Worm (Caenorhabditis elegans) whole organism, L4 larva: ENCODE data around the gene sdz-23.
A peak's percentile ranks its signal among the peaks of the same experiment; 100 is the strongest.

Source experiments
- F10B5.3 ChIP-seq: sonication (generic microtip); optimal IDR thresholded peaks from 2 replicates; lab custom pipeline; 2016; ENCODE audit warnings: mild to moderate bottlenecking, missing genetic modification characterization, missing compliant biosample characterization
- F26F4.8 ChIP-seq: fragments of 200-800 bp; sonication (Bioruptor generic); conservative IDR thresholded peaks from 2 replicates; pipeline ENCODE4 v1.3.6; 2022; ENCODE audit warnings: missing genetic modification characterization, missing compliant biosample characterization
- F37D6.2 ChIP-seq: sonication (generic microtip); optimal IDR thresholded peaks from 2 replicates; lab custom pipeline; 2016; ENCODE audit warnings: mild to moderate bottlenecking, missing genetic modification characterization, missing compliant biosample characterization
- F44E2.7 ChIP-seq: fragments of 200-800 bp; sonication (Bioruptor generic); IDR thresholded peaks from 2 replicates; pipeline ENCODE4 v2.1.2; 2022; ENCODE audit warnings: missing genetic modification characterization, missing compliant biosample characterization
- F49E8.2 ChIP-seq: sonication (generic microtip); optimal IDR thresholded peaks from 2 replicates; lab custom pipeline; 2016; ENCODE audit warnings: missing compliant biosample characterization, mild to moderate bottlenecking, missing genetic modification characterization, borderline replicate concordance
- Y5F2A.4 ChIP-seq: fragments of 200-800 bp; sonication (Bioruptor generic); optimal IDR thresholded peaks from 2 replicates; lab custom pipeline; 2018; ENCODE audit warnings: mild to moderate bottlenecking, missing genetic modification characterization, missing compliant biosample characterization
- ZK337.2 ChIP-seq: fragments of 200-800 bp; sonication (Bioruptor generic); IDR thresholded peaks from 2 replicates; pipeline ENCODE4 v1.3.6; 2022; ENCODE audit warnings: missing genetic modification reagents, missing genetic modification characterization, missing compliant biosample characterization
- ZK546.5 ChIP-seq, 2 experiments: sonication (generic microtip); optimal IDR thresholded peaks; 2 replicates each; lab custom pipeline; 2017; ENCODE audit warnings: missing biosample characterization in 2 of 2, missing genetic modification characterization in 2 of 2
- aha-1 ChIP-seq: fragments of 150-350 bp; peaks from one replicate; lab custom pipeline; 2014; ENCODE audit warnings: missing biosample characterization, missing genetic modification characterization
- aly-2 ChIP-seq: sonication (generic microtip); optimal IDR thresholded peaks from 2 replicates; lab custom pipeline; 2018; ENCODE audit warnings: missing biosample characterization, missing genetic modification characterization
- ama-1 ChIP-seq: fragments of 150-350 bp; optimal IDR thresholded peaks from 2 replicates; lab custom pipeline; 2014; ENCODE audit warnings: inconsistent platforms, mixed read lengths
- ceh-44 ChIP-seq: fragments of 200-800 bp; sonication (Bioruptor generic); IDR thresholded peaks from 2 replicates; pipeline ENCODE4 v1.3.6; 2022; ENCODE audit warnings: missing genetic modification reagents, missing genetic modification characterization, missing compliant biosample characterization
- ctbp-1 ChIP-seq: fragments of 200-800 bp; sonication (Bioruptor generic); IDR thresholded peaks from 2 replicates; pipeline ENCODE4 v1.3.6; 2022; ENCODE audit warnings: missing genetic modification reagents, missing genetic modification characterization, missing compliant biosample characterization
- daf-16 ChIP-seq, 3 experiments: sonication (generic microtip); optimal IDR thresholded peaks; 2 replicates each; lab custom pipeline; 2016 to 2017; ENCODE audit warnings: missing genetic modification characterization in 3 of 3, missing genetic modification reagents in 3 of 3, mild to moderate bottlenecking in 2 of 3, missing compliant biosample characterization in 2 of 3, missing biosample characterization in 1 of 3, moderate library complexity in 1 of 3
- daf-19 ChIP-seq: fragments of 200-800 bp; sonication (Bioruptor generic); conservative IDR thresholded peaks from 2 replicates; pipeline ENCODE4 v1.3.6; 2022; ENCODE audit warnings: missing genetic modification characterization, missing compliant biosample characterization
- dmd-9 ChIP-seq: fragments of 200-800 bp; sonication (Bioruptor generic); IDR thresholded peaks from 2 replicates; pipeline ENCODE4 v1.3.6; 2022; ENCODE audit warnings: missing genetic modification reagents, missing genetic modification characterization, missing compliant biosample characterization
- duxl-1 ChIP-seq: sonication (generic microtip); optimal IDR thresholded peaks from 2 replicates; lab custom pipeline; 2016; ENCODE audit warnings: mild to moderate bottlenecking, missing genetic modification characterization, moderate library complexity, missing compliant biosample characterization; ENCODE audit not compliant: poor library complexity
- dve-1 ChIP-seq: sonication (generic microtip); optimal IDR thresholded peaks from 2 replicates; lab custom pipeline; 2017; ENCODE audit warnings: antibody characterized with exemption, mild to moderate bottlenecking, missing genetic modification characterization, missing compliant biosample characterization; ENCODE audit not compliant: insufficient read depth
- egl-43 ChIP-seq: fragments of 200-800 bp; sonication (Bioruptor generic); IDR thresholded peaks from 2 replicates; pipeline ENCODE4 v1.3.6; 2022; ENCODE audit warnings: missing genetic modification reagents, missing genetic modification characterization, missing compliant biosample characterization
- fkh-10 ChIP-seq: fragments of 150-350 bp; optimal IDR thresholded peaks from 2 replicates; lab custom pipeline; 2014; ENCODE audit warnings: missing biosample characterization, missing genetic modification reagents, missing genetic modification characterization
- hif-1 ChIP-seq, 2 experiments: sonication (generic microtip); optimal IDR thresholded peaks; 2 replicates each; lab custom pipeline; 2016 to 2017; ENCODE audit warnings: missing compliant biosample characterization in 2 of 2, missing genetic modification characterization in 2 of 2, missing genetic modification reagents in 2 of 2, missing genotype in 2 of 2, mild to moderate bottlenecking in 1 of 2
- hlh-30 ChIP-seq: sonication (generic microtip); optimal IDR thresholded peaks from 2 replicates; lab custom pipeline; 2017; ENCODE audit warnings: antibody characterized with exemption, mild to moderate bottlenecking, missing genetic modification characterization, missing compliant biosample characterization; ENCODE audit not compliant: insufficient read depth
- hmg-1.1 ChIP-seq: fragments of 200-800 bp; sonication (Bioruptor generic); IDR thresholded peaks from 2 replicates; pipeline ENCODE4 v1.3.6; 2022; ENCODE audit warnings: missing genetic modification reagents, missing genetic modification characterization, missing compliant biosample characterization
- jun-1 ChIP-seq: fragments of 150-350 bp; optimal IDR thresholded peaks from 2 replicates; lab custom pipeline; 2014; ENCODE audit warnings: missing biosample characterization, missing genetic modification reagents, missing genetic modification characterization
- lim-7 ChIP-seq: fragments of 200-800 bp; sonication (Bioruptor generic); IDR thresholded peaks from 2 replicates; pipeline ENCODE4 v1.3.6; 2022; ENCODE audit warnings: missing genetic modification characterization, missing compliant biosample characterization
- lin-1 ChIP-seq: fragments of 200-800 bp; sonication (Bioruptor generic); IDR thresholded peaks from 2 replicates; pipeline ENCODE4 v1.3.6; 2022; ENCODE audit warnings: missing genetic modification reagents, missing genetic modification characterization, missing compliant biosample characterization
- lin-13 ChIP-seq: fragments of 150-350 bp; optimal IDR thresholded peaks from 2 replicates; lab custom pipeline; 2014; ENCODE audit warnings: missing biosample characterization, missing genetic modification reagents, missing genetic modification characterization
- lin-38 ChIP-seq: fragments of 200-800 bp; sonication (Bioruptor generic); IDR thresholded peaks from 2 replicates; pipeline ENCODE4 v1.3.6; 2022; ENCODE audit warnings: missing genetic modification reagents, missing genetic modification characterization, missing compliant biosample characterization
- lin-39 ChIP-seq: fragments of 150-350 bp; optimal IDR thresholded peaks from 2 replicates; lab custom pipeline; 2014; ENCODE audit warnings: missing biosample characterization, missing genetic modification reagents, missing genetic modification characterization
- lsy-2 ChIP-seq, 2 experiments: fragments of 150-350 bp in 1 of 2; sonication (generic microtip) in 1 of 2; optimal IDR thresholded peaks; 2 replicates each; lab custom pipeline; 2014 to 2017; ENCODE audit warnings: missing biosample characterization in 2 of 2, missing genetic modification characterization in 2 of 2
- mdl-1 ChIP-seq, 2 experiments: fragments of 150-350 bp in 1 of 2; sonication (generic microtip) in 1 of 2; optimal IDR thresholded peaks; 2 replicates each; lab custom pipeline; 2014 to 2017; ENCODE audit warnings: missing biosample characterization in 2 of 2, missing genetic modification characterization in 2 of 2
- mdt-29 ChIP-seq: fragments of 200-800 bp; sonication (Bioruptor generic); IDR thresholded peaks from 2 replicates; pipeline ENCODE4 v1.3.6; 2022; ENCODE audit warnings: missing genetic modification reagents, missing genetic modification characterization, missing compliant biosample characterization
- mes-2 ChIP-seq: sonication (generic microtip); optimal IDR thresholded peaks from 2 replicates; lab custom pipeline; 2016; ENCODE audit warnings: missing genotype, mild to moderate bottlenecking, missing genetic modification characterization, missing compliant biosample characterization; ENCODE audit not compliant: poor library complexity, severe bottlenecking
- nhr-102 ChIP-seq: sonication (generic microtip); optimal IDR thresholded peaks from 2 replicates; lab custom pipeline; 2016; ENCODE audit warnings: mild to moderate bottlenecking, missing genetic modification characterization, moderate library complexity, missing compliant biosample characterization
- nhr-111 ChIP-seq: fragments of 200-800 bp; sonication (Bioruptor generic); optimal IDR thresholded peaks from 2 replicates; lab custom pipeline; 2018; ENCODE audit warnings: mild to moderate bottlenecking, missing genetic modification characterization, missing compliant biosample characterization
- nhr-25 ChIP-seq: sonication (generic microtip); optimal IDR thresholded peaks from 2 replicates; lab custom pipeline; 2017; ENCODE audit warnings: missing genetic modification characterization, mild to moderate bottlenecking, missing compliant biosample characterization, antibody characterized with exemption, moderate library complexity, borderline replicate concordance; ENCODE audit not compliant: insufficient read depth
- nhr-28 ChIP-seq: fragments of 150-350 bp; optimal IDR thresholded peaks from 2 replicates; lab custom pipeline; 2014; ENCODE audit warnings: missing biosample characterization, missing genetic modification characterization
- nhr-48 ChIP-seq: sonication (generic microtip); optimal IDR thresholded peaks from 2 replicates; lab custom pipeline; 2016; ENCODE audit warnings: mild to moderate bottlenecking, missing genetic modification characterization, missing compliant biosample characterization
- nhr-6 ChIP-seq: fragments of 150-350 bp; optimal IDR thresholded peaks from 2 replicates; lab custom pipeline; 2014; ENCODE audit warnings: missing biosample characterization, missing genetic modification characterization
- php-3 ChIP-seq: fragments of 200-800 bp; sonication (Bioruptor generic); IDR thresholded peaks from 2 replicates; pipeline ENCODE4 v1.3.6; 2022; ENCODE audit warnings: missing genetic modification reagents, missing genetic modification characterization, missing compliant biosample characterization
- rbr-2 ChIP-seq: sonication (generic microtip); optimal IDR thresholded peaks from 2 replicates; lab custom pipeline; 2016; ENCODE audit warnings: missing genotype, missing genetic modification characterization, missing compliant biosample characterization
- tra-1 ChIP-seq: fragments of 200-800 bp; sonication (Bioruptor generic); IDR thresholded peaks from 2 replicates; pipeline ENCODE4 v1.3.6; 2022; ENCODE audit warnings: missing genetic modification reagents, missing genetic modification characterization, missing compliant biosample characterization
- vab-7 ChIP-seq: fragments of 200-800 bp; sonication (Bioruptor generic); IDR thresholded peaks from 2 replicates; pipeline ENCODE4 v1.3.6; 2022; ENCODE audit warnings: missing genetic modification reagents, missing genetic modification characterization, missing compliant biosample characterization
- ztf-11 ChIP-seq: fragments of 150-350 bp; optimal IDR thresholded peaks from 2 replicates; lab custom pipeline; 2014; ENCODE audit warnings: missing biosample characterization, missing genetic modification characterization

Gene sdz-23

DNA sequence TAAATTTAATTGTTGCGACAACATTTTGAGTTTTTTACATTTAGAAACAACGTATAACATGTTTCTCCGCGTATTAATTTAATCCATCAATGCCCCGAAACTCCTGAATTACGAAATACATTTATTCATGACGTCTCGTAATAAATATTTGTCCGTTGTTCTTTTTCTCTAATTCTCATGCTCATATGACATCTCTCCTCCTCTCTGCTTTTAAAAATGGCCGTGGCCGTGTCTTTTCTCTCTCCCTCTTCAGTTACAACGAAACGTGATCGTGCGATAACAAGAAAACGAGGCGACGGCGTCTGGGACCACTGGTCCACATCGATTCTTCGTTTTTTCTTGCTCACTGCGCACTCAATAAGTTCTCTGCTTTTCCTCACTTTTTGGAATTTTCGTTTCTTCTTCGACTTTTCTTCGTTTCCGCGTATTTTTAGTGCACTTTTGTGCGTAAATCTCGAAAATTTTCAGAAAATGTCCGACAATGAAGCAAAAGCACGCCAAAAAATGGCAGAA is 30.8 kb downstream of the sdz-23 start, which contains the start of gene snap-1 (continued):
- TF ChIP-seq lsy-2 (tag; optimal IDR thresholded peaks at IDR 0.05; lab: Kevin White, UChicago) (peak in 1 of 2 experiments; percentile 75), lin-38 (GFP tag; lab: Robert Waterston, UW) (no peak), F10B5.3 (tag; lab: Kevin White, UChicago) (no peak), ztf-11 (tag; lab: Kevin White, UChicago) (no peak), F49E8.2 (tag; lab: Kevin White, UChicago) (no peak), nhr-111 (GFP tag; lab: Kevin White, UChicago) (no peak), ZK337.2 (GFP tag; lab: Robert Waterston, UW) (no peak), mdt-29 (GFP tag; lab: Robert Waterston, UW) (no peak), jun-1 (tag; lab: Kevin White, UChicago) (no peak), F26F4.8 (GFP tag; lab: Robert Waterston, UW) (no peak), mdl-1 (tag; optimal IDR thresholded peaks at IDR 0.05; lab: Kevin White, UChicago) (peak in 1 of 2 experiments; percentile 38), dve-1 (tag; lab: Kevin White, UChicago) (peak; percentile 26), nhr-6 (tag; lab: Kevin White, UChicago) (no peak), F44E2.7 (GFP tag; lab: Robert Waterston, UW) (no peak), aha-1 (tag; lab: Kevin White, UChicago) (peak; percentile 88), lim-7 (GFP tag; lab: Robert Waterston, UW) (no peak), hif-1 (tag; optimal IDR thresholded peaks at IDR 0.05; lab: Kevin White, UChicago) (no peak), egl-43 (GFP tag; lab: Robert Waterston, UW) (no peak), vab-7 (GFP tag; lab: Robert Waterston, UW) (no peak), ZK546.5 (tag; optimal IDR thresholded peaks at IDR 0.05; lab: Kevin White, UChicago) (no peak), ceh-44 (GFP tag; lab: Robert Waterston, UW) (peak; percentile 36; the same call in 1 of the 2 replicates), nhr-28 (tag; lab: Kevin White, UChicago) (no peak), ctbp-1 (GFP tag; lab: Robert Waterston, UW) (peak; percentile 58; the same call in 1 of the 2 replicates), duxl-1 (tag; lab: Kevin White, UChicago) (no peak), nhr-48 (tag; lab: Kevin White, UChicago) (no peak), rbr-2 (tag; lab: Kevin White, UChicago) (peak; percentile 55), dmd-9 (GFP tag; lab: Robert Waterston, UW) (no peak), nhr-102 (tag; lab: Kevin White, UChicago) (no peak), lin-1 (no peak), Y5F2A.4 (GFP tag; lab: Kevin White, UChicago) (no peak), mes-2 (peak; percentile 65), hlh-30 (tag; lab: Kevin White, UChicago) (peak; percentile 93), aly-2 (tag; lab: Kevin White, UChicago) (no peak), ama-1 (lab: Kevin White, UChicago) (no peak), lin-13 (GFP tag; lab: Kevin White, UChicago) (no peak), tra-1 (no peak), php-3 (GFP tag; lab: Robert Waterston, UW) (no peak), daf-19 (GFP tag; lab: Robert Waterston, UW) (no peak), nhr-25 (tag; lab: Kevin White, UChicago) (no peak), lin-39 (tag; lab: Kevin White, UChicago) (no peak), F37D6.2 (tag; lab: Kevin White, UChicago) (peak; percentile 5), hmg-1.1 (GFP tag; lab: Robert Waterston, UW) (peak; percentile 57), fkh-10 (GFP tag; lab: Kevin White, UChicago) (peak; percentile 49), daf-16 (GFP tag; optimal IDR thresholded peaks at IDR 0.05; lab: Kevin White, UChicago) (no peak), daf-16 (tag; optimal IDR thresholded peaks at IDR 0.05; lab: Kevin White, UChicago) (peak; percentile 57)
- TF ChIP-seq, all 104 proteins: peak for 20
